Fruit fly (Drosophila melanogaster): ENCODE measurements around the gene CG9917.

The CG9917 gene

DNA sequence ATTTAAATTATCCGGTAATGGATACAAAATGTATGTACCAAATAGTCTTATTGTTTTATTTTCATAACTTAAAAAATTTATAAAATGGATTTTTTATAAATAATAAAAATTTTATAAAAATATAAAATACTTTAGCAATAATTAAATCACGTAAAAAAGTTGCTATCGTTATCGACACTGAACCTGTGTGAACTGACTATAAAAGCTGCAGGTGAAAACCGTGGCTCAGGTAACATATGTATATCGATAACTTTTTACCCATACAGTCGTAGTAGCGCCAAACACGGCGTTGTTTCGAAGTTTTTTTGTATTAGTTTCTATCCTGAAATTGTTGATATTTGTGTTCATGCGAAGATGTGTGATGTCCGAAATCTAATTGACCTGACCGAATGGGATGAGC, 19.4 kb downstream of the CG9917 start, which contains the start of gene CG3679 (continued):
- TF ChIP-seq Dref (GFP tag; IDR thresholded peaks at IDR 0.05), result peak; percentile 84
- peak; percentile 25 for TF ChIP-seq cg (GFP tag; optimal IDR thresholded peaks at IDR 0.05)
- TF ChIP-seq CG33557 (GFP tag; optimal IDR thresholded peaks at IDR 0.05), result no peak
- TF ChIP-seq gro (GFP tag; optimal IDR thresholded peaks at IDR 0.05), result no peak
- no peak for TF ChIP-seq kah (GFP tag; optimal IDR thresholded peaks at IDR 0.05)
- no peak for TF ChIP-seq gcm2 (GFP tag; optimal IDR thresholded peaks at IDR 0.05)
- peak; percentile 68 for TF ChIP-seq Dll (GFP tag; IDR thresholded peaks at IDR 0.05; ENCODE audit: partially characterized antibody)
- TF ChIP-seq ind (GFP tag; optimal IDR thresholded peaks at IDR 0.05), result no peak
- TF ChIP-seq HLH54F (GFP tag; optimal IDR thresholded peaks at IDR 0.05), result no peak
- TF ChIP-seq ssp (GFP tag; IDR thresholded peaks at IDR 0.05), result peak; percentile 95
- peak; percentile 66 for TF ChIP-seq Scr (GFP tag; IDR thresholded peaks at IDR 0.05; ENCODE audit: partially characterized antibody)
- TF ChIP-seq CG3995 (GFP tag; optimal IDR thresholded peaks at IDR 0.05), result peak; percentile 92
- peak; percentile 34 for TF ChIP-seq CG17802 (tag; optimal IDR thresholded peaks at IDR 0.05)
- TF ChIP-seq Nf-YB (GFP tag; optimal IDR thresholded peaks at IDR 0.05), result no peak
- no peak for TF ChIP-seq eve (GFP tag; optimal IDR thresholded peaks at IDR 0.05)
- peak; percentile 63; the same call in 2 of the 3 replicates for TF ChIP-seq Opbp (GFP tag; IDR thresholded peaks at IDR 0.05; ENCODE audit: partially characterized antibody)
- TF ChIP-seq hbn (GFP tag; IDR thresholded peaks at IDR 0.05; ENCODE audit: partially characterized antibody), result peak; percentile 58; the same call in 1 of the 2 replicates
- TF ChIP-seq CG10209 (GFP tag; optimal IDR thresholded peaks at IDR 0.05), result no peak
- TF ChIP-seq insv (GFP tag; optimal IDR thresholded peaks at IDR 0.05), result no peak
- no peak for TF ChIP-seq emc (GFP tag; optimal IDR thresholded peaks at IDR 0.05)
- TF ChIP-seq al (GFP tag; IDR thresholded peaks at IDR 0.05), result no peak
- TF ChIP-seq CG1602 (GFP tag; optimal IDR thresholded peaks at IDR 0.05), result no peak
- no peak for TF ChIP-seq CG7372 (GFP tag; IDR thresholded peaks at IDR 0.05)
- no peak for TF ChIP-seq gem (tag; optimal IDR thresholded peaks at IDR 0.05)
- TF ChIP-seq slbo (GFP tag; IDR thresholded peaks at IDR 0.05), result no peak
- TF ChIP-seq CG14860 (GFP tag; IDR thresholded peaks at IDR 0.05; ENCODE audit: partially characterized antibody), result peak; percentile 67
- TF ChIP-seq CG2678 (tag; optimal IDR thresholded peaks at IDR 0.05), result no peak
- peak; percentile 25 for TF ChIP-seq Sry-δ (GFP tag; optimal IDR thresholded peaks at IDR 0.05)
- TF ChIP-seq CG12659 (GFP tag; optimal IDR thresholded peaks at IDR 0.05), result peak; percentile 9
- TF ChIP-seq CG16813 (GFP tag; IDR thresholded peaks at IDR 0.05; ENCODE audit: partially characterized antibody), result peak; percentile 66
- TF ChIP-seq CG2116 (GFP tag; optimal IDR thresholded peaks at IDR 0.05), result peak; percentile 75
- TF ChIP-seq CG10147 (GFP tag; optimal IDR thresholded peaks at IDR 0.05), result no peak
- TF ChIP-seq CG32767 (GFP tag; IDR thresholded peaks at IDR 0.05), result 0 out of 2 replicates have a peak, but pooled peaks have one; percentile 19
- no peak for TF ChIP-seq CG17328 (GFP tag; IDR thresholded peaks at IDR 0.05)
- TF ChIP-seq HLH4C (GFP tag; IDR thresholded peaks at IDR 0.05; ENCODE audit: partially characterized antibody), result peak; percentile 78
- no peak for TF ChIP-seq CG11696 (GFP tag; IDR thresholded peaks at IDR 0.05)
- TF ChIP-seq fd96Cb (tag; optimal IDR thresholded peaks at IDR 0.05), result no peak
- no peak for TF ChIP-seq lov (optimal IDR thresholded peaks at IDR 0.05)
- no peak for TF ChIP-seq lov (GFP tag; IDR thresholded peaks at IDR 0.05)
- TF ChIP-seq trem (tag; optimal IDR thresholded peaks at IDR 0.05), result peak; percentile 31
- no peak for TF ChIP-seq sd (tag; optimal IDR thresholded peaks at IDR 0.05)
- peak; percentile 87 for TF ChIP-seq CG7357 (GFP tag; IDR thresholded peaks at IDR 0.05)
- TF ChIP-seq CG6765 (GFP tag; optimal IDR thresholded peaks at IDR 0.05), result no peak
- no peak for TF ChIP-seq CG12942 (GFP tag; optimal IDR thresholded peaks at IDR 0.05)
- TF ChIP-seq nerfin-2 (GFP tag; IDR thresholded peaks at IDR 0.05; ENCODE audit: partially characterized antibody), result peak; percentile 69
- TF ChIP-seq CG1024 (GFP tag; IDR thresholded peaks at IDR 0.05), result 0 out of 2 replicates have a peak, but pooled peaks have one; percentile 31
- TF ChIP-seq CG14710 (tag; optimal IDR thresholded peaks at IDR 0.05), result peak; percentile 35
- TF ChIP-seq hb (GFP tag; IDR thresholded peaks at IDR 0.05; ENCODE audit: partially characterized antibody), result peak; percentile 55; the same call in 2 of the 3 replicates
- TF ChIP-seq CG3726 (GFP tag; IDR thresholded peaks at IDR 0.05), result no peak
- TF ChIP-seq oc (tag; optimal IDR thresholded peaks at IDR 0.05), result no peak
